Fruit fly (Drosophila melanogaster) whole organism, wandering third instar larva: Measurements from ENCODE around the gene Or82a.

Experiments used
- Abd-B ChIP-seq: fragments of >200 bp; optimal IDR thresholded peaks from 2 replicates; lab custom pipeline; 2017; ENCODE audit warnings: missing biosample characterization, missing genetic modification characterization
- CG32264 ChIP-seq: fragments of 200-800 bp; sonication (Bioruptor generic); optimal IDR thresholded peaks from 2 replicates; lab custom pipeline; 2016; ENCODE audit warnings: missing biosample characterization, missing genetic modification characterization
- CG9705 ChIP-seq: fragments of 200-800 bp; sonication (Bioruptor generic); optimal IDR thresholded peaks from 2 replicates; lab custom pipeline; 2018; ENCODE audit warnings: missing biosample characterization, mild to moderate bottlenecking, missing genetic modification characterization
- Dfd ChIP-seq: fragments of >200 bp; optimal IDR thresholded peaks from 2 replicates; lab custom pipeline; 2017; ENCODE audit warnings: missing biosample characterization, missing genetic modification characterization
- GATAd ChIP-seq: sonication (Bioruptor generic); optimal IDR thresholded peaks from 2 replicates; lab custom pipeline; 2016; ENCODE audit warnings: missing biosample characterization, missing genetic modification characterization
- HLH106 ChIP-seq: fragments of 200-800 bp; optimal IDR thresholded peaks from 3 replicates; lab custom pipeline; 2019; ENCODE audit warnings: missing biosample characterization, mild to moderate bottlenecking, missing genetic modification characterization, moderate library complexity
- Hnf4 ChIP-seq: fragments of 200-800 bp; sonication (Bioruptor generic); optimal IDR thresholded peaks from 2 replicates; lab custom pipeline; 2016; ENCODE audit warnings: missing biosample characterization, mild to moderate bottlenecking, missing genetic modification characterization
- Hr78 ChIP-seq: fragments of >200 bp; optimal IDR thresholded peaks from 2 replicates; lab custom pipeline; 2017; ENCODE audit warnings: missing biosample characterization, missing genetic modification characterization
- Hr83 ChIP-seq: fragments of 200-300 bp; sonication (Bioruptor generic); optimal IDR thresholded peaks from 2 replicates; lab custom pipeline; 2016; ENCODE audit warnings: missing biosample characterization, mild to moderate bottlenecking, missing genetic modification characterization, moderate library complexity; ENCODE audit not compliant: poor library complexity, severe bottlenecking
- Jra ChIP-seq: sonication (Bioruptor generic); optimal IDR thresholded peaks from 2 replicates; lab custom pipeline; 2016; ENCODE audit warnings: missing biosample characterization, missing genetic modification characterization
- Mio ChIP-seq: sonication (Bioruptor generic); optimal IDR thresholded peaks from 2 replicates; lab custom pipeline; 2016; ENCODE audit warnings: missing biosample characterization, missing genetic modification characterization
- Myc ChIP-seq: fragments of >200 bp; optimal IDR thresholded peaks from 2 replicates; lab custom pipeline; 2017
- N ChIP-seq: fragments of >200 bp; optimal IDR thresholded peaks from 2 replicates; lab custom pipeline; 2018; ENCODE audit warnings: missing biosample characterization, missing external identifiers, missing genetic modification characterization
- OdsH ChIP-seq: fragments of 200-800 bp; sonication (Bioruptor generic); optimal IDR thresholded peaks from 2 replicates; lab custom pipeline; 2016; ENCODE audit warnings: missing biosample characterization, mild to moderate bottlenecking, missing genetic modification characterization
- Rel ChIP-seq, 2 experiments: fragments of 200-800 bp; sonication (Bioruptor generic) in 1 of 2; optimal IDR thresholded peaks; 2 replicates in 1 of 2; 3 replicates in 1 of 2; lab custom pipeline; 2016 to 2019; ENCODE audit warnings: mild to moderate bottlenecking in 2 of 2, missing biosample characterization in 2 of 2, missing genetic modification characterization in 2 of 2, moderate library complexity in 1 of 2
- Vsx2 ChIP-seq: fragments of 200-300, 225-300 bp; sonication (Bioruptor generic); optimal IDR thresholded peaks from 2 replicates; lab custom pipeline; 2018; ENCODE audit warnings: missing biosample characterization, missing genetic modification characterization; ENCODE audit not compliant: partially characterized antibody
- br ChIP-seq: fragments of 200-800 bp; sonication (Bioruptor generic); optimal IDR thresholded peaks from 2 replicates; lab custom pipeline; 2016; ENCODE audit warnings: missing biosample characterization, missing genetic modification characterization
- brk ChIP-seq: fragments of 200-800 bp; sonication (Bioruptor generic); optimal IDR thresholded peaks from 2 replicates; lab custom pipeline; 2016; ENCODE audit warnings: missing biosample characterization, mild to moderate bottlenecking, missing genetic modification characterization
- dmrt93B ChIP-seq: fragments of 200-800 bp; sonication (Bioruptor generic); optimal IDR thresholded peaks from 2 replicates; lab custom pipeline; 2018; ENCODE audit warnings: missing biosample characterization, mild to moderate bottlenecking, missing genetic modification characterization
- dsf ChIP-seq: sonication (Bioruptor generic); optimal IDR thresholded peaks from 2 replicates; lab custom pipeline; 2016; ENCODE audit warnings: missing biosample characterization, missing genetic modification characterization, borderline replicate concordance
- ey ChIP-seq: fragments of 200-800 bp; sonication (Bioruptor generic); optimal IDR thresholded peaks from 2 replicates; lab custom pipeline; 2016; ENCODE audit warnings: missing biosample characterization, missing genetic modification characterization
- fru ChIP-seq: fragments of 200-800 bp; sonication (Bioruptor generic); optimal IDR thresholded peaks from 3 replicates; lab custom pipeline; 2016; ENCODE audit warnings: missing biosample characterization, mild to moderate bottlenecking, missing genetic modification characterization
- jim ChIP-seq: fragments of 175-275, 200-325 bp; sonication (Bioruptor generic); optimal IDR thresholded peaks from 2 replicates; lab custom pipeline; 2016; ENCODE audit warnings: missing biosample characterization, mild to moderate bottlenecking, missing genetic modification characterization
- lola ChIP-seq: fragments of >200 bp; optimal IDR thresholded peaks from 2 replicates; lab custom pipeline; 2017; ENCODE audit warnings: missing biosample characterization, missing genetic modification characterization
- pan ChIP-seq: fragments of >200 bp; optimal IDR thresholded peaks from 2 replicates; lab custom pipeline; 2017
- psq ChIP-seq: fragments of 200-800 bp; sonication (Bioruptor generic); optimal IDR thresholded peaks from 3 replicates; lab custom pipeline; 2017; ENCODE audit warnings: missing biosample characterization, mild to moderate bottlenecking, missing genetic modification characterization, moderate library complexity
- rgr ChIP-seq: fragments of 200-800 bp; sonication (Bioruptor generic); optimal IDR thresholded peaks from 3 replicates; lab custom pipeline; 2016; ENCODE audit warnings: missing biosample characterization, mild to moderate bottlenecking, missing genetic modification characterization
- sage ChIP-seq: fragments of 200-800 bp; sonication (Bioruptor generic); optimal IDR thresholded peaks from 2 replicates; lab custom pipeline; 2016; ENCODE audit warnings: missing biosample characterization, mild to moderate bottlenecking, missing genetic modification characterization
- sv ChIP-seq: fragments of 200-800 bp; sonication (Bioruptor generic); optimal IDR thresholded peaks from 3 replicates; lab custom pipeline; 2016; ENCODE audit warnings: missing biosample characterization, missing genetic modification characterization
- tai ChIP-seq: sonication (Bioruptor generic); optimal IDR thresholded peaks from 2 replicates; lab custom pipeline; 2016; ENCODE audit warnings: missing biosample characterization, missing genetic modification characterization
- usp ChIP-seq: fragments of >200 bp; optimal IDR thresholded peaks from 2 replicates; lab custom pipeline; 2017; ENCODE audit warnings: missing biosample characterization, missing genetic modification characterization
- woc ChIP-seq: sonication (Bioruptor generic); optimal IDR thresholded peaks from 2 replicates; lab custom pipeline; 2016; ENCODE audit warnings: missing biosample characterization, mild to moderate bottlenecking, missing genetic modification characterization

Or82a gene

DNA sequence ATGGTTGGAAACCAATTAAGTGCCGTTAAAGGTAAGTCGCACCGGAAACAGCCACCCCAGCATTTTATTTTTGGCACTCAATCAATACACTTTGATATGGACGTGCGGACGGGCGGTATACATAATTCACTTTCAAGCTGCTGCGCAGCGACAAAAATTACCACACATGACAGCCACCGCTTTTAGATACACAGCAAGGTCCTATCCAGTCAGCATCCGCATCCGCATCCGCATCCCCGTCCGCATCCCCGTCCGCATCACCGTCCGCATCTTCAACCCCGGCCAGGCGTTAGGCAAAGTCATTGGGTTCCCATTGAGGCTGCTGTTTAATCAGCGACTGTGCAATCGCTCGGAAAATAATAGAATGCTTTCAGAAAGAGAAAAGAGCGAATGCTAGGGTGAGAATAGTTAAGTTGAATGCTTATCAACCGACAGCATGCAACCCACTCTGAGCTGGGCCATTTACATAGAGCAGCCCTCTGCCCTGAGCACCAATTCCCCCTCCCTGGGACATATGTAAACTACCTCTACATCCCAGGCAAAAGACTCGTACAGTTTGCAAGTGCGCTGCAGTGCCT lies 27.7 kb downstream of the Or82a start:
- no peak for TF ChIP-seq Jra
- TF ChIP-seq lola = no peak
- TF ChIP-seq Abd-B (GFP tag; lab: Kevin White, UChicago) = no peak
- no peak for TF ChIP-seq OdsH (GFP tag; lab: Kevin White, UChicago)
- TF ChIP-seq dsf (GFP tag; lab: Kevin White, UChicago) = no peak
- no peak for TF ChIP-seq HLH106 (tag; lab: Kevin White, UChicago)
- no peak for TF ChIP-seq sv
- TF ChIP-seq CG32264 (GFP tag; lab: Kevin White, UChicago) = no peak
- no peak for TF ChIP-seq br
- TF ChIP-seq Dfd (GFP tag; lab: Kevin White, UChicago) = no peak
- no peak for TF ChIP-seq tai (GFP tag; lab: Kevin White, UChicago)
- no peak for TF ChIP-seq sage (GFP tag; lab: Kevin White, UChicago)
- no peak for TF ChIP-seq CG9705 (GFP tag; lab: Kevin White, UChicago)
- TF ChIP-seq N (GFP tag; lab: Kevin White, UChicago) = no peak
- TF ChIP-seq psq (GFP tag; lab: Kevin White, UChicago) = no peak

DNA sequence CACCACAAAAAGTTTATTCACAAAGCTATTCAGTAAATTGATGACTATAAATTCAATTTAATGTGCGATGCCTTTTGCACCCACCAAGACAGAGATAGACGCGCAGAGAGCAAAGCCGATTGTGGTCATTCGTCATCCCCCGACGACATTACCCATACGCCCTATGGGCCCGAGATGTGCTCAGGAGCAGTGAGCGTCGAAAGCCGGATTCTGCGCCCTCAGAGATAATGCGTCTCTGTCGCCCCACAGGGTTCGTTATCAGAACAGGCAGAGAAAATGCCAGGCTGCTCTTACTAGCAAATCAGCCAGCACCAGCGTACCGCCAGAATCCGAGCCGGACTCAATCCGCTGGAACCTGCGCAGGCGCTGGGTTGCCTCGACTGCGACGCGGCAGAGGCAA lies 34.5 kb downstream of the Or82a start:
- no peak for TF ChIP-seq GATAd (GFP tag; lab: Kevin White, UChicago)
- no peak for TF ChIP-seq Mio (GFP tag; lab: Kevin White, UChicago)
- TF ChIP-seq Vsx2 (GFP tag; lab: Kevin White, UChicago) = peak; percentile 56
- TF ChIP-seq OdsH (GFP tag; lab: Kevin White, UChicago) = no peak

DNA sequence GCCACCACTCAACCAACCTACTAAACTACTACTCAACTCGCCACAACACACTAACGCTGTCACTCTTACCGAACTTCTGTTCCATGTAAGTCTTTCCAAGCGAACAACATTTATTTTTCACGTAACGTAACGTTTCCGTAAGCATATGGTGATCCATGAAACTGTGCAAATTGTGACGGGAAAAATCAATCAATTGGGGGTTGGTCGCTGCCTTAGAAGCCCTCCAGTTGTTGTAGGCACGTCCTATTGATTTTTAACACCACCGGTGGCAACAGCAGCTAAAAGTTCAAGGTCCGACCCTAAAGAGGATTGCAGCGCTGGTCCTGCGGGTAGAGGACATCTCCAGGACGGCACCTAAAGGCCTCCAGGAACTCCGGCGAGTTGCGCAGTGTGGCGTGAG lies 35.4 kb downstream of the Or82a start:
- TF ChIP-seq usp (GFP tag; lab: Kevin White, UChicago) (no peak), dmrt93B (GFP tag; lab: Kevin White, UChicago) (no peak), sv (no peak), Vsx2 (GFP tag; lab: Kevin White, UChicago) (no peak), sage (GFP tag; lab: Kevin White, UChicago) (no peak), br (no peak), Hnf4 (no peak), N (GFP tag; lab: Kevin White, UChicago) (no peak), Hr78 (no peak), Hr83 (GFP tag; lab: Kevin White, UChicago) (no peak), Mio (GFP tag; lab: Kevin White, UChicago) (no peak), CG32264 (GFP tag; lab: Kevin White, UChicago) (no peak), ey (GFP tag; lab: Kevin White, UChicago) (no peak), Abd-B (GFP tag; lab: Kevin White, UChicago) (no peak), lola (no peak), pan (lab: Kevin White, UChicago) (no peak), rgr (GFP tag; lab: Kevin White, UChicago) (no peak), OdsH (GFP tag; lab: Kevin White, UChicago) (no peak), Myc (lab: Kevin White, UChicago) (no peak)

DNA sequence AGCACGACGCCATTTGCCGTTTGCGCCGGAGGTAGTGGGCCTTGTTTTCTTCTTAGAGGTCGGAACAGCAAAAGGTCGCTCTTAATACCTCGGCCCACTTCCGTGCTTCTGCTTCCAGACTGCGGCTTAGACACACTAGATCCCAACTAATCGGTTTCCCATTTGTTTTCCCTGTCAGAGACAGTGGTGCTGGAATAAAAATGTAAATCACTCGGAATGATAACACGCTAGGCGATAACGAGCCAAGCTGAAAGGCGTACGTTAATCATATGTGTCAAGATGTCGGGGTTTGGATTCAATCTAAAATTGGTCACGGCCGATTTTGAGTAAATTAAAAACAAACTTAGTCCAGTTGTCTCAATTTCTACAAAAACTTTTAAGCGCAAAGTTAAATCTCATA lies 37.9 kb downstream of the Or82a start, which contains the start of gene Nepl11:
TSS of gene Nepl11 (minus strand) at position 152 of the 400 bp plus-strand sequence.
- TF ChIP-seq Mio (GFP tag; lab: Kevin White, UChicago) (no peak), Rel (GFP tag; optimal IDR thresholded peaks at IDR 0.05; lab: Kevin White, UChicago) (no peak), Rel (tag; optimal IDR thresholded peaks at IDR 0.05; lab: Kevin White, UChicago) (no peak), CG32264 (GFP tag; lab: Kevin White, UChicago) (no peak), fru (GFP tag; lab: Kevin White, UChicago) (no peak), br (no peak), woc (GFP tag; lab: Kevin White, UChicago) (no peak), usp (GFP tag; lab: Kevin White, UChicago) (no peak), Vsx2 (GFP tag; lab: Kevin White, UChicago) (no peak), Abd-B (GFP tag; lab: Kevin White, UChicago) (no peak), OdsH (GFP tag; lab: Kevin White, UChicago) (no peak), dsf (GFP tag; lab: Kevin White, UChicago) (no peak), Hr83 (GFP tag; lab: Kevin White, UChicago) (no peak), Dfd (GFP tag; lab: Kevin White, UChicago) (no peak), brk (GFP tag; lab: Kevin White, UChicago) (no peak), ey (GFP tag; lab: Kevin White, UChicago) (no peak), jim (no peak), Hr78 (no peak), N (GFP tag; lab: Kevin White, UChicago) (no peak)
